Worm (Caenorhabditis elegans) whole organism, mixed stage, embryonic: ENCODE data around the gene unk-1.

Source experiments
- M03D4.4 ChIP-seq: sonication (generic microtip); optimal IDR thresholded peaks from 2 replicates; lab custom pipeline; 2017; ENCODE audit warnings: mild to moderate bottlenecking, missing genetic modification characterization, missing compliant biosample characterization
- bed-3 ChIP-seq: fragments of 200-800 bp; sonication (Bioruptor generic); optimal IDR thresholded peaks from 3 replicates; lab custom pipeline; 2018; ENCODE audit warnings: mild to moderate bottlenecking, missing genetic modification characterization, moderate library complexity, missing compliant biosample characterization
- blmp-1 ChIP-seq: fragments of 150-350 bp; optimal IDR thresholded peaks from 2 replicates; lab custom pipeline; 2014; ENCODE audit warnings: missing biosample characterization, missing genetic modification characterization
- ceh-39 ChIP-seq: fragments of 150-350 bp; optimal IDR thresholded peaks from 2 replicates; lab custom pipeline; 2014; ENCODE audit warnings: missing biosample characterization, missing genetic modification characterization
- ceh-43 ChIP-seq: fragments of 200-800 bp; sonication (Bioruptor generic); optimal IDR thresholded peaks from 2 replicates; lab custom pipeline; 2018; ENCODE audit warnings: mild to moderate bottlenecking, missing genetic modification characterization, moderate library complexity, missing compliant biosample characterization
- ceh-83 ChIP-seq: fragments of 200-800 bp; sonication (Bioruptor generic); optimal IDR thresholded peaks from 2 replicates; lab custom pipeline; 2018; ENCODE audit warnings: mild to moderate bottlenecking, missing genetic modification characterization, missing compliant biosample characterization
- ces-1 ChIP-seq: fragments of 150-350 bp; optimal IDR thresholded peaks from 2 replicates; lab custom pipeline; 2014; ENCODE audit warnings: missing biosample characterization, missing genetic modification reagents, missing genetic modification characterization
- cnd-1 ChIP-seq: fragments of 200-800 bp; sonication (Bioruptor generic); optimal IDR thresholded peaks from 2 replicates; lab custom pipeline; 2018; ENCODE audit warnings: mild to moderate bottlenecking, missing genetic modification characterization, missing compliant biosample characterization
- drap-1 ChIP-seq: fragments of 200-800 bp; sonication (Bioruptor generic); optimal IDR thresholded peaks from 3 replicates; lab custom pipeline; 2018; ENCODE audit warnings: mild to moderate bottlenecking, missing genetic modification characterization, missing compliant biosample characterization
- elt-1 ChIP-seq: sonication (generic microtip); optimal IDR thresholded peaks from 2 replicates; lab custom pipeline; 2017; ENCODE audit warnings: missing genetic modification characterization, mild to moderate bottlenecking, missing compliant biosample characterization, antibody characterized with exemption, moderate library complexity, borderline replicate concordance; ENCODE audit not compliant: insufficient read depth
- elt-3 ChIP-seq: fragments of 150-350 bp; optimal IDR thresholded peaks from 2 replicates; lab custom pipeline; 2014; ENCODE audit warnings: missing biosample characterization, missing genetic modification characterization
- flh-1 ChIP-seq: fragments of 200-800 bp; sonication (Bioruptor generic); optimal IDR thresholded peaks from 2 replicates; lab custom pipeline; 2018; ENCODE audit warnings: mild to moderate bottlenecking, missing genetic modification characterization, moderate library complexity, missing compliant biosample characterization
- ham-2 ChIP-seq: fragments of 200-800 bp; sonication (Bioruptor generic); optimal IDR thresholded peaks from 2 replicates; lab custom pipeline; 2018; ENCODE audit warnings: mild to moderate bottlenecking, missing genetic modification characterization, missing compliant biosample characterization
- hlh-1 ChIP-seq: fragments of 150-350 bp; optimal IDR thresholded peaks from 2 replicates; lab custom pipeline; 2014; ENCODE audit warnings: missing biosample characterization, missing genetic modification reagents, missing genetic modification characterization
- lin-13 ChIP-seq: fragments of 150-350 bp; optimal IDR thresholded peaks from 2 replicates; lab custom pipeline; 2014; ENCODE audit warnings: missing biosample characterization, missing genetic modification characterization
- lin-32 ChIP-seq: fragments of 200-800 bp; sonication (Bioruptor generic); optimal IDR thresholded peaks from 2 replicates; lab custom pipeline; 2018; ENCODE audit warnings: mild to moderate bottlenecking, missing genetic modification characterization, missing compliant biosample characterization
- lsy-2 ChIP-seq: fragments of 150-350 bp; optimal IDR thresholded peaks from 2 replicates; lab custom pipeline; 2014; ENCODE audit warnings: missing biosample characterization, missing genetic modification characterization
- mab-5 ChIP-seq: fragments of 150-350 bp; optimal IDR thresholded peaks from 2 replicates; lab custom pipeline; 2014; ENCODE audit warnings: missing biosample characterization, missing genetic modification characterization
- mep-1 ChIP-seq: fragments of 150-350 bp; optimal IDR thresholded peaks from 2 replicates; lab custom pipeline; 2017; ENCODE audit warnings: missing biosample characterization, missing genetic modification reagents, missing genetic modification characterization, inconsistent platforms
- mls-2 ChIP-seq: sonication (generic microtip); optimal IDR thresholded peaks from 2 replicates; lab custom pipeline; 2016; ENCODE audit warnings: mild to moderate bottlenecking, missing genetic modification characterization, moderate library complexity, missing compliant biosample characterization
- nhr-12 ChIP-seq: fragments of 150-350 bp; optimal IDR thresholded peaks from 2 replicates; lab custom pipeline; 2014; ENCODE audit warnings: missing biosample characterization, missing genetic modification characterization
- nhr-2 ChIP-seq: fragments of 150-350 bp; optimal IDR thresholded peaks from 2 replicates; lab custom pipeline; 2014; ENCODE audit warnings: missing biosample characterization, missing genetic modification characterization
- nhr-237 ChIP-seq: fragments of 150-350 bp; optimal IDR thresholded peaks from 2 replicates; lab custom pipeline; 2014; ENCODE audit warnings: missing biosample characterization, missing genetic modification characterization
- nhr-28 ChIP-seq: fragments of 150-350 bp; optimal IDR thresholded peaks from 2 replicates; lab custom pipeline; 2014; ENCODE audit warnings: missing biosample characterization, missing genetic modification characterization
- nhr-76 ChIP-seq: sonication (generic microtip); optimal IDR thresholded peaks from 2 replicates; lab custom pipeline; 2017; ENCODE audit warnings: missing biosample characterization, missing genetic modification characterization
- pha-4 ChIP-seq: fragments of 150-350 bp; optimal IDR thresholded peaks from 2 replicates; lab custom pipeline; 2018; ENCODE audit warnings: missing biosample characterization, missing genetic modification reagents, missing genetic modification characterization
- sem-2 ChIP-seq: fragments of 200-800 bp; sonication (Bioruptor generic); optimal IDR thresholded peaks from 2 replicates; lab custom pipeline; 2018; ENCODE audit warnings: mild to moderate bottlenecking, missing genetic modification characterization, missing compliant biosample characterization
- snpc-4 ChIP-seq: fragments of 150-350 bp; optimal IDR thresholded peaks from 2 replicates; lab custom pipeline; 2014; ENCODE audit warnings: missing biosample characterization, missing genetic modification characterization
- sptf-1 ChIP-seq: sonication (generic microtip); optimal IDR thresholded peaks from 2 replicates; lab custom pipeline; 2017; ENCODE audit warnings: mild to moderate bottlenecking, missing genetic modification characterization, moderate library complexity, missing compliant biosample characterization
- tbx-8 ChIP-seq: fragments of 200-800 bp; sonication (Bioruptor generic); optimal IDR thresholded peaks from 2 replicates; lab custom pipeline; 2018; ENCODE audit warnings: mild to moderate bottlenecking, missing genetic modification characterization, moderate library complexity, missing compliant biosample characterization
- unc-120 ChIP-seq: sonication (generic microtip); optimal IDR thresholded peaks from 2 replicates; lab custom pipeline; 2017; ENCODE audit warnings: missing genetic modification characterization, missing compliant biosample characterization; ENCODE audit not compliant: poor library complexity, severe bottlenecking
- unc-39 ChIP-seq: fragments of 150-350 bp; optimal IDR thresholded peaks from 2 replicates; lab custom pipeline; 2014; ENCODE audit warnings: missing biosample characterization, missing genetic modification characterization
- unc-62 ChIP-seq: fragments of 150-350 bp; optimal IDR thresholded peaks from 2 replicates; lab custom pipeline; 2014; ENCODE audit warnings: missing biosample characterization, missing genetic modification reagents, missing genetic modification characterization
- zip-8 ChIP-seq: fragments of 150-350 bp; optimal IDR thresholded peaks from 2 replicates; lab custom pipeline; 2014; ENCODE audit warnings: missing biosample characterization, missing genetic modification characterization
- ztf-11 ChIP-seq: fragments of 150-350 bp; optimal IDR thresholded peaks from 2 replicates; lab custom pipeline; 2014; ENCODE audit warnings: missing biosample characterization, missing genetic modification characterization

unk-1 gene

DNA sequence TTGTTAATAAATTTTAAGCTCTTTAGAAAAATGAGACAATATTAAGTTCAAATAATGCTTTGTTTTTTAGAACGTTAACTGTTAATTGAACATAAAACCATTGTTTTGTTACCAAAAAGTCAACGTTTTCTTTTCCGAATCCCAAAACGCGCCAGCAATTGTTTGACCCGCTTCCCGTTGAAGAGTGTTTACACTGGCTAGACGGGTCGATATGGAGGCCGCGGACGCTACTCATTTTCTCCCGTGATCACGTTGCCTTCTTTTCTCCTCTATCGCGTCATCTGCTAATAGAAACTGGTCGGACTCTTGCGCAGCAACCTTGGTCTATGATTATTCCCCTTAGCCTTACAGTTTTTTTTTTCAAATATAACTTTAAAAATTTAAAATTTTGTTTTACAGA is 14.3 kb downstream of the unk-1 start, which contains the start of gene C34D10.1:
TSS of gene C34D10.1 (plus strand) at position 400 of the 400 bp plus-strand sequence.
- TF ChIP-seq ham-2 (peak; percentile 44), nhr-237 (tag; lab: Kevin White, UChicago) (peak; percentile 55), hlh-1 (peak; percentile 38), unc-120 (tag; lab: Kevin White, UChicago) (peak; percentile 47), mep-1 (tag; lab: Kevin White, UChicago) (peak; percentile 78), M03D4.4 (tag; lab: Kevin White, UChicago) (no peak), mls-2 (peak; percentile 5), sptf-1 (peak; percentile 28), lsy-2 (tag; lab: Kevin White, UChicago) (peak; percentile 13), elt-3 (tag; lab: Kevin White, UChicago) (no peak), lin-13 (peak; percentile 43), pha-4 (tag; lab: Kevin White, UChicago) (peak; percentile 80), drap-1 (GFP tag; lab: Kevin White, UChicago) (no peak)
- TF ChIP-seq, all 35 proteins: peak for 10

ce11 chrX:8030032-8030431 is 15.2 kb downstream of the unk-1 start:
- TF ChIP-seq sem-2 (GFP tag; lab: Kevin White, UChicago) (no peak), lin-13 (no peak), nhr-237 (tag; lab: Kevin White, UChicago) (no peak), flh-1 (GFP tag; lab: Kevin White, UChicago) (no peak), zip-8 (tag; lab: Kevin White, UChicago) (no peak), mls-2 (no peak)

DNA sequence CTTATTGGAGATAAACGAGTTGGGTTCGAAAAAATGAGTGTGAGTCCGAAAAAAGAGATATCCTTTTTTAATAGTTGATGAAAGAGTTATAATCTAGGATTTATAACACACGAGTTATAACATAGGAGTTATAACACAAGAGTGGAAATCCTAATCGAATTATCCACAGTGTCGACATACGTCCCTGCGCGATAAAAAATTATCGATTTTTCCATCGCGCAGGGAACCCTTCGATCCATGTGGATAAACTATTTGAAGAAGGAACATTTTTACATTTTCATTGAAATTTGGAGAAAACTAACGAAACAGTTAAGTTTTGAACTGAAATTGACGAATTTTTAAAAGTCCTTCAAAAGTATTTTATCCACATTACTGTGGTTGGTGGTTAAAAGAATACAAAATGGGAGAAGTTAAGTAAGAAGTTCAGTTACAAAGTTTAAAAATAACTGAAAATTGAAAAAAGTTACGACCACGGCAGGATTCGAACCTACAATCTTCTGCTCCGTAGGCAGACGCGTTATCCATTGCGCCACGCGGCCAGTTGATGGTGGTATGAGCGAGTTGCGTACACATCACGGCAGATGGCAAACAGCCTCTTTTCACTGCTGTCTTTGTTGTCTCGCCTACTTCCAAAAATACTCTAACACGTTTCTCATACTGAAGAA is 21.6 kb downstream of the unk-1 start:
- TF ChIP-seq snpc-4 (tag; lab: Kevin White, UChicago) (no peak), elt-1 (tag; lab: Kevin White, UChicago) (peak; percentile 45), ztf-11 (tag; lab: Kevin White, UChicago) (peak; percentile 89), lin-13 (peak; percentile 60), nhr-28 (no peak), pha-4 (tag; lab: Kevin White, UChicago) (peak; percentile 80), lin-32 (GFP tag; lab: Kevin White, UChicago) (no peak), blmp-1 (no peak), ceh-39 (tag; lab: Kevin White, UChicago) (peak; percentile 94), sem-2 (GFP tag; lab: Kevin White, UChicago) (peak; percentile 55), M03D4.4 (tag; lab: Kevin White, UChicago) (peak; percentile 44), hlh-1 (peak; percentile 77), ceh-43 (no peak), tbx-8 (peak; percentile 53), nhr-76 (tag; lab: Kevin White, UChicago) (no peak), cnd-1 (tag; lab: Kevin White, UChicago) (peak; percentile 21), nhr-237 (tag; lab: Kevin White, UChicago) (peak; percentile 99), nhr-12 (tag; lab: Kevin White, UChicago) (peak; percentile 54), bed-3 (GFP tag; lab: Kevin White, UChicago) (peak; percentile 5), flh-1 (GFP tag; lab: Kevin White, UChicago) (no peak), mls-2 (peak; percentile 41), unc-62 (peak; percentile 75), ces-1 (GFP tag; lab: Kevin White, UChicago) (peak; percentile 99), unc-120 (tag; lab: Kevin White, UChicago) (peak; percentile 81), zip-8 (tag; lab: Kevin White, UChicago) (peak; percentile 10), unc-39 (no peak), mab-5 (tag; lab: Kevin White, UChicago) (peak; percentile 96), lsy-2 (tag; lab: Kevin White, UChicago) (peak; percentile 87), ceh-83 (GFP tag; lab: Kevin White, UChicago) (peak; percentile 80), elt-3 (tag; lab: Kevin White, UChicago) (peak; percentile 64), nhr-2 (tag; lab: Kevin White, UChicago) (peak; percentile 34), drap-1 (GFP tag; lab: Kevin White, UChicago) (peak; percentile 87), sptf-1 (peak; percentile 59), mep-1 (tag; lab: Kevin White, UChicago) (peak; percentile 80), ham-2 (no peak)
- TF ChIP-seq, all 35 proteins: peak for 26
